Worm (Caenorhabditis elegans) whole organism, L1 larva: ENCODE measurements around the gene T28H10.2.

Experiments
- C04F5.9 ChIP-seq: sonication (generic microtip); optimal IDR thresholded peaks from 2 replicates; lab custom pipeline; 2016; ENCODE audit warnings: missing genetic modification characterization, missing compliant biosample characterization
- C16A3.4 ChIP-seq: fragments of 150-350 bp; optimal IDR thresholded peaks from 2 replicates; lab custom pipeline; 2014; ENCODE audit warnings: missing biosample characterization, missing genetic modification characterization
- C34B4.2 ChIP-seq: sonication (generic microtip); optimal IDR thresholded peaks from 2 replicates; lab custom pipeline; 2017; ENCODE audit warnings: mild to moderate bottlenecking, missing genetic modification characterization, missing compliant biosample characterization
- ceh-63 ChIP-seq: fragments of 200-800 bp; sonication (Bioruptor generic); optimal IDR thresholded peaks from 2 replicates; lab custom pipeline; 2018; ENCODE audit warnings: mild to moderate bottlenecking, missing genetic modification characterization, missing compliant biosample characterization
- ceh-82 ChIP-seq, 3 experiments: fragments of 150-350 bp in 1 of 3; sonication (generic microtip) in 2 of 3; optimal IDR thresholded peaks; 2 replicates each; lab custom pipeline; 2014 to 2017; ENCODE audit warnings: missing biosample characterization in 3 of 3, missing genetic modification characterization in 3 of 3
- ceh-88 ChIP-seq: fragments of 200-800 bp; sonication (Bioruptor generic); IDR thresholded peaks from 2 replicates; pipeline ENCODE4 v1.3.6; 2022; ENCODE audit warnings: missing genetic modification characterization, missing compliant biosample characterization
- ces-1 ChIP-seq: fragments of 150-350 bp; optimal IDR thresholded peaks from 2 replicates; lab custom pipeline; 2014; ENCODE audit warnings: missing biosample characterization, missing genetic modification reagents, missing genetic modification characterization
- dsc-1 ChIP-seq: sonication (generic microtip); optimal IDR thresholded peaks from 2 replicates; lab custom pipeline; 2016; ENCODE audit warnings: mild to moderate bottlenecking, missing genetic modification characterization, missing compliant biosample characterization
- egl-13 ChIP-seq: sonication (generic microtip); optimal IDR thresholded peaks from 2 replicates; lab custom pipeline; 2016; ENCODE audit warnings: missing genotype, missing genetic modification reagents, missing genetic modification characterization, missing compliant biosample characterization
- egl-27 ChIP-seq, 2 experiments: fragments of 150-350 bp in 1 of 2; sonication (generic microtip); optimal IDR thresholded peaks; 3 replicates each; lab custom pipeline; 2017 to 2018; ENCODE audit warnings: missing biosample characterization in 2 of 2, missing genetic modification characterization in 2 of 2, missing genetic modification reagents in 2 of 2
- elt-2 ChIP-seq: sonication (generic microtip); optimal IDR thresholded peaks from 2 replicates; lab custom pipeline; 2016; ENCODE audit warnings: missing genetic modification characterization, mild to moderate bottlenecking, inconsistent platforms, missing compliant biosample characterization, missing genetic modification reagents
- elt-3 ChIP-seq, 6 experiments: fragments of 150-350 bp in 1 of 6; sonication (generic microtip); optimal IDR thresholded peaks; 2 replicates each; lab custom pipeline; 2017 to 2018; ENCODE audit warnings: missing biosample characterization in 6 of 6, missing genetic modification characterization in 6 of 6, inconsistent platforms in 1 of 6
- fkh-8 ChIP-seq: sonication (generic microtip); optimal IDR thresholded peaks from 2 replicates; lab custom pipeline; 2016; ENCODE audit warnings: mild to moderate bottlenecking, missing genetic modification characterization, missing compliant biosample characterization
- grh-1 ChIP-seq: fragments of 200-800 bp; sonication (Bioruptor generic); IDR thresholded peaks from 2 replicates; pipeline ENCODE4 v1.3.6; 2022; ENCODE audit warnings: missing genetic modification reagents, missing genetic modification characterization, missing compliant biosample characterization
- hlh-17 ChIP-seq: fragments of 200-800 bp; sonication (Bioruptor generic); optimal IDR thresholded peaks from 2 replicates; lab custom pipeline; 2018; ENCODE audit warnings: missing genetic modification characterization, mild to moderate bottlenecking, missing compliant biosample characterization, moderate library complexity, borderline replicate concordance
- hpl-2 ChIP-seq: fragments of 150-350 bp; optimal IDR thresholded peaks from 2 replicates; lab custom pipeline; 2014; ENCODE audit warnings: missing biosample characterization, missing genetic modification reagents, missing genetic modification characterization
- isw-1 ChIP-seq: fragments of 200-800 bp; sonication (Bioruptor generic); IDR thresholded peaks from 2 replicates; pipeline ENCODE4 v1.3.6; 2022; ENCODE audit warnings: missing genetic modification characterization, missing compliant biosample characterization
- jun-1 ChIP-seq: fragments of 150-350 bp; optimal IDR thresholded peaks from 2 replicates; lab custom pipeline; 2014; ENCODE audit warnings: missing biosample characterization, missing genetic modification reagents, missing genetic modification characterization
- lin-14 ChIP-seq: fragments of 200-800 bp; sonication (Bioruptor generic); optimal IDR thresholded peaks from 2 replicates; lab custom pipeline; 2018; ENCODE audit warnings: mild to moderate bottlenecking, missing genetic modification characterization, moderate library complexity, missing compliant biosample characterization
- lir-3 ChIP-seq: sonication (generic microtip); optimal IDR thresholded peaks from 2 replicates; lab custom pipeline; 2016; ENCODE audit warnings: mild to moderate bottlenecking, missing genetic modification characterization, moderate library complexity, missing compliant biosample characterization; ENCODE audit not compliant: poor library complexity
- mdl-1 ChIP-seq, 2 experiments: fragments of 150-350 bp; optimal IDR thresholded peaks; 2 replicates each; lab custom pipeline; 2014 to 2017; ENCODE audit warnings: missing biosample characterization in 2 of 2, missing genetic modification characterization in 2 of 2, inconsistent platforms in 1 of 2
- mep-1 ChIP-seq: fragments of 150-350 bp; optimal IDR thresholded peaks from 2 replicates; lab custom pipeline; 2014; ENCODE audit warnings: missing biosample characterization, missing genetic modification characterization
- nhr-11 ChIP-seq: fragments of 150-350 bp; optimal IDR thresholded peaks from 2 replicates; lab custom pipeline; 2014; ENCODE audit warnings: missing biosample characterization, missing genetic modification characterization
- nhr-12 ChIP-seq: sonication (generic microtip); optimal IDR thresholded peaks from 2 replicates; lab custom pipeline; 2017; ENCODE audit warnings: missing biosample characterization, missing genetic modification characterization
- nhr-20 ChIP-seq: sonication (generic microtip); optimal IDR thresholded peaks from 2 replicates; lab custom pipeline; 2016; ENCODE audit warnings: mild to moderate bottlenecking, missing genetic modification characterization, missing compliant biosample characterization
- nhr-28 ChIP-seq: fragments of 150-350 bp; optimal IDR thresholded peaks from 2 replicates; lab custom pipeline; 2014; ENCODE audit warnings: missing biosample characterization, missing genetic modification characterization
- nhr-47 ChIP-seq: sonication (generic microtip); optimal IDR thresholded peaks from 2 replicates; lab custom pipeline; 2016; ENCODE audit warnings: mild to moderate bottlenecking, missing genetic modification characterization, moderate library complexity, missing compliant biosample characterization
- nhr-71 ChIP-seq: sonication (generic microtip); optimal IDR thresholded peaks from 2 replicates; lab custom pipeline; 2016; ENCODE audit warnings: mild to moderate bottlenecking, missing genetic modification characterization, moderate library complexity, missing compliant biosample characterization
- nhr-76 ChIP-seq: sonication (generic microtip); optimal IDR thresholded peaks from 2 replicates; lab custom pipeline; 2017; ENCODE audit warnings: missing biosample characterization, missing genetic modification characterization
- nhr-84 ChIP-seq: sonication (generic microtip); optimal IDR thresholded peaks from 2 replicates; lab custom pipeline; 2017; ENCODE audit warnings: missing biosample characterization, missing genetic modification characterization
- nhr-85 ChIP-seq: sonication (generic microtip); peaks from one replicate; lab custom pipeline; 2016; ENCODE audit warnings: missing genetic modification characterization, inconsistent platforms, missing compliant biosample characterization
- nhr-90 ChIP-seq: sonication (generic microtip); optimal IDR thresholded peaks from 2 replicates; lab custom pipeline; 2016; ENCODE audit warnings: mild to moderate bottlenecking, missing genetic modification characterization, missing compliant biosample characterization; ENCODE audit not compliant: poor library complexity
- pax-3 ChIP-seq: fragments of 200-800 bp; sonication (Bioruptor generic); optimal IDR thresholded peaks from 2 replicates; lab custom pipeline; 2018; ENCODE audit warnings: mild to moderate bottlenecking, missing genetic modification characterization, moderate library complexity, missing compliant biosample characterization
- pqm-1 ChIP-seq: sonication (generic microtip); optimal IDR thresholded peaks from 3 replicates; lab custom pipeline; 2017; ENCODE audit warnings: missing biosample characterization, missing genetic modification characterization
- skn-1 ChIP-seq: fragments of 150-350 bp; optimal IDR thresholded peaks from 2 replicates; lab custom pipeline; 2014; ENCODE audit warnings: missing biosample characterization, missing genetic modification characterization
- snpc-4 ChIP-seq: fragments of 150-350 bp; optimal IDR thresholded peaks from 2 replicates; lab custom pipeline; 2014; ENCODE audit warnings: missing biosample characterization, missing genetic modification characterization
- sptf-1 ChIP-seq: fragments of 150-350 bp; optimal IDR thresholded peaks from 2 replicates; lab custom pipeline; 2014; ENCODE audit warnings: missing biosample characterization, missing genetic modification characterization
- swsn-7 ChIP-seq: sonication (generic microtip); optimal IDR thresholded peaks from 2 replicates; lab custom pipeline; 2016; ENCODE audit warnings: missing genetic modification characterization, missing compliant biosample characterization
- tbx-2 ChIP-seq: sonication (generic microtip); optimal IDR thresholded peaks from 2 replicates; lab custom pipeline; 2016; ENCODE audit warnings: missing genetic modification characterization, missing compliant biosample characterization
- tlp-1 ChIP-seq: fragments of 150-350 bp; optimal IDR thresholded peaks from 2 replicates; lab custom pipeline; 2014; ENCODE audit warnings: missing biosample characterization, missing genetic modification characterization
- unc-130 ChIP-seq: fragments of 150-350 bp; optimal IDR thresholded peaks from 2 replicates; lab custom pipeline; 2017; ENCODE audit warnings: missing biosample characterization, missing genetic modification characterization, inconsistent platforms
- unc-30 ChIP-seq: sonication (generic microtip); optimal IDR thresholded peaks from 2 replicates; lab custom pipeline; 2017; ENCODE audit warnings: missing biosample characterization, missing genetic modification characterization
- unc-86 ChIP-seq: sonication (generic microtip); optimal IDR thresholded peaks from 2 replicates; lab custom pipeline; 2016; ENCODE audit warnings: missing genetic modification characterization, missing compliant biosample characterization
- unc-98 ChIP-seq: fragments of 200-800 bp; sonication (Bioruptor generic); IDR thresholded peaks from 2 replicates; pipeline ENCODE4 v1.3.6; 2022; ENCODE audit warnings: missing genetic modification characterization, missing compliant biosample characterization
- zag-1 ChIP-seq: fragments of 150-350 bp; optimal IDR thresholded peaks from 2 replicates; lab custom pipeline; 2014; ENCODE audit warnings: missing biosample characterization, missing genetic modification characterization
- zip-4 ChIP-seq: fragments of 200-800 bp; sonication (Bioruptor generic); optimal IDR thresholded peaks from 2 replicates; lab custom pipeline; 2018; ENCODE audit warnings: mild to moderate bottlenecking, missing genetic modification characterization, moderate library complexity, missing compliant biosample characterization

Gene T28H10.2

DNA sequence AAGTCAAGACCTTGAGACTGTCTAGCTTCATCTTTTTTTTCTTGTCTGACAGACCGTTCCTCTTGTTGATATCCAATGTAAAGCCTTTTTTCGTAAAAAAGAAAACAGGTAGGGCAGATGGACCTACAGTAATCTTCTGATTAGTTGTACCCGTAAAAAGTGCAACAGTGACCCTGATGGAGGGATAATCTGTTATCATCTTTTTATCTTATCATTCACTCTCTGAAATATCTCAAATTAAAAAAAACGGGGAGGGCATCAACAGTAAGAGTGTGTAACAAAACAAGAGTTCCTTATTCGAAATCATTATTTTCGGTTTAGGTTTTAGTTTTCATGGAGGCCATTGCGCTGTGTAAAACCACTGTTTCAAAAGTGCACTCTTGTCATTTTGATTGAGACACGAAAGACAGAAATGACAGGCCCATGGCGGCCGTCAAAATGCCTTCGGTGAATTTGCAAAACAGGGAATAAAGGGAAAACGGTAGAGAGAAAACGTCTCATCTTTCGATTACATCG is 20.9 kb upstream of the T28H10.2 start (continued):
- TF ChIP-seq unc-98 (GFP tag; lab: Robert Waterston, UW) (no peak), zag-1 (tag; lab: Kevin White, UChicago) (no peak), nhr-28 (tag; lab: Kevin White, UChicago) (no peak), zip-4 (GFP tag; lab: Kevin White, UChicago) (no peak), fkh-8 (no peak), ces-1 (GFP tag; lab: Kevin White, UChicago) (no peak), snpc-4 (no peak), ceh-63 (GFP tag; lab: Kevin White, UChicago) (no peak), elt-3 (tag; optimal IDR thresholded peaks at IDR 0.05; lab: Kevin White, UChicago) (peak in 5 of 6 experiments; percentile 63 to 86 (median 80)), egl-27 (tag; optimal IDR thresholded peaks at IDR 0.05; lab: Kevin White, UChicago) (no peak), mdl-1 (tag; optimal IDR thresholded peaks at IDR 0.05; lab: Kevin White, UChicago) (no peak)

DNA sequence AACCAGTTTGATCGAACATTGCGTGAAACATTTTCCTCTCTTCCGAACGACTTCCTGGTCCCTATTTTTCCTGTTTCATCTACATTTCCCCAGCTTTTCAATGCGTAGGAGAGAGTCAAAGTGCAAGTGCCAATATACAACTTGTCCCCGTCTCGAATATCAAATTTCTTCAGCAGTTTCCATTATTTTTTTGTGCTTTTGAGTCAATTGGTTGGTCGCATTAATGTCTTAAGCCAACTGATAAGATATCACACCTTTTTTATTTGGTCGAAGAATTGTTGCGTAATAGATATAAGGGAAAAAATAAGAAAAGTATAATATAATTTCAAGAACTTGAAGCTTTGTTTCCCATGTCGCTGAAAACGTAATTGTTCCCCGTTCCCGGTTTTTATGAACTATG is 19.6 kb upstream of the T28H10.2 start:
- TF ChIP-seq nhr-85: no peak
- no peak for TF ChIP-seq pax-3 (tag; lab: Kevin White, UChicago)
- peak; percentile 57 for TF ChIP-seq elt-2 (tag; lab: Kevin White, UChicago)
- TF ChIP-seq ceh-88 (GFP tag; lab: Robert Waterston, UW): no peak
- TF ChIP-seq unc-98 (GFP tag; lab: Robert Waterston, UW): no peak

ce11 chrV:12531084-12531483 is 18.3 kb upstream of the T28H10.2 start:
- TF ChIP-seq nhr-47 (tag; lab: Kevin White, UChicago): peak; percentile 65
- peak; percentile 77 for TF ChIP-seq fkh-8
- TF ChIP-seq lin-14: peak; percentile 46
- TF ChIP-seq lir-3 (tag; lab: Kevin White, UChicago): no peak
- peak; percentile 69 for TF ChIP-seq nhr-71
- no peak for TF ChIP-seq tlp-1 (tag; lab: Kevin White, UChicago)
- TF ChIP-seq dsc-1 (tag; lab: Kevin White, UChicago): peak; percentile 36
- TF ChIP-seq nhr-20 (tag; lab: Kevin White, UChicago): peak; percentile 31
- no peak for TF ChIP-seq nhr-76
- peak; percentile 14 for TF ChIP-seq pax-3 (tag; lab: Kevin White, UChicago)
- TF ChIP-seq ceh-82 (tag; optimal IDR thresholded peaks at IDR 0.05; lab: Kevin White, UChicago): no peak
- TF ChIP-seq nhr-11 (tag; lab: Kevin White, UChicago): peak; percentile 48
- TF ChIP-seq C04F5.9: no peak
- TF ChIP-seq grh-1: no peak
- TF ChIP-seq, all 84 proteins: peak for 8

DNA sequence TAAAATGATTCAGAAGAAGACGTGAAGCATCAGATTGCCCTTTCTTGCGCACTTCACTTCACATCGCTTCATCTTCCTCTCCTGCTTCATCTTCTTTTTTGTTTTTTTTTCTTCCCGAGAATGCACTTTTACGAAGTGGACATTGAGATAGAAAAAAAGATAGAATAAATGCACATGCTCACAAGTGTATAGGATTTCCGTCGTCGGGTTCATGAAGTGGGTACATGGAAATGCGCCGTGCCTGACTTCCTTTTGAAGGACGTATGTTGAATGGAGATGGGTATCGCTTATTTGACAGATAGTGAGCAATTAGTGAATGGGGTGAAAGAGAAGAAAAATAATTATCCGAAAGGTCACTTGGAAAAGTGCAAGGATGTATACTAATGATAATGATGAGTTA is 17.4 kb upstream of the T28H10.2 start:
- TF ChIP-seq jun-1 (tag; lab: Kevin White, UChicago) (no peak), egl-27 (tag; optimal IDR thresholded peaks at IDR 0.05; lab: Kevin White, UChicago) (no peak), tlp-1 (tag; lab: Kevin White, UChicago) (no peak), nhr-47 (tag; lab: Kevin White, UChicago) (peak; percentile 44), unc-30 (tag; lab: Kevin White, UChicago) (no peak), pqm-1 (tag; lab: Kevin White, UChicago) (no peak), snpc-4 (no peak), nhr-84 (no peak), nhr-12 (tag; lab: Kevin White, UChicago) (no peak), sptf-1 (tag; lab: Kevin White, UChicago) (no peak), nhr-85 (no peak), fkh-8 (peak; percentile 16), unc-130 (no peak), dsc-1 (tag; lab: Kevin White, UChicago) (no peak), nhr-90 (no peak), unc-86 (tag; lab: Kevin White, UChicago) (peak; percentile 70), egl-13 (peak; percentile 62), hlh-17 (GFP tag; lab: Kevin White, UChicago) (no peak), nhr-11 (tag; lab: Kevin White, UChicago) (no peak), C16A3.4 (no peak), isw-1 (no peak), mep-1 (tag; lab: Kevin White, UChicago) (peak; percentile 45), C34B4.2 (no peak), ceh-82 (tag; optimal IDR thresholded peaks at IDR 0.05; lab: Kevin White, UChicago) (peak in 1 of 3 experiments; percentile 25), nhr-71 (peak; percentile 40), swsn-7 (tag; lab: Kevin White, UChicago) (peak; percentile 18), lin-14 (peak; percentile 88), skn-1 (tag; lab: Kevin White, UChicago) (no peak), tbx-2 (tag; lab: Kevin White, UChicago) (peak; percentile 20), hpl-2 (GFP tag; lab: Kevin White, UChicago) (no peak)
